Worm (Caenorhabditis elegans): ENCODE data around the gene flp-28.

flp-28 gene

ce11 chrX:10087866-10088265 is at the start of gene flp-28:
flp-28 (minus strand) TSS chrX:10087966.
- TF ChIP-seq lsy-12 (tag; optimal IDR thresholded peaks at IDR 0.05), result no peak
- TF ChIP-seq sea-2 (GFP tag; optimal IDR thresholded peaks at IDR 0.05), result no peak
- TF ChIP-seq ZK546.5 (tag; optimal IDR thresholded peaks at IDR 0.05), result no peak
- TF ChIP-seq aly-2 (tag; optimal IDR thresholded peaks at IDR 0.05), result no peak
- TF ChIP-seq elt-3 (tag; optimal IDR thresholded peaks at IDR 0.05), result no peak
- no peak for TF ChIP-seq mdl-1 (tag; optimal IDR thresholded peaks at IDR 0.05)
- no peak for TF ChIP-seq lin-39 (tag; optimal IDR thresholded peaks at IDR 0.05)
- TF ChIP-seq mml-1 (tag; optimal IDR thresholded peaks at IDR 0.05), result no peak
- no peak for TF ChIP-seq nhr-25 (tag; optimal IDR thresholded peaks at IDR 0.05)
- no peak for TF ChIP-seq pha-4 (tag; optimal IDR thresholded peaks at IDR 0.05)
- no peak for TF ChIP-seq nhr-67 (tag; optimal IDR thresholded peaks at IDR 0.05)
- TF ChIP-seq nhr-23 (tag; optimal IDR thresholded peaks at IDR 0.05), result no peak
- TF ChIP-seq ama-1 (optimal IDR thresholded peaks at IDR 0.05), result no peak
- no peak for TF ChIP-seq ceh-16 (tag; optimal IDR thresholded peaks at IDR 0.05)

- TF ChIP-seq lin-15B (tag; optimal IDR thresholded peaks at IDR 0.05) (no peak), lsy-12 (tag; optimal IDR thresholded peaks at IDR 0.05) (no peak), skn-1 (tag; optimal IDR thresholded peaks at IDR 0.05) (no peak), unc-39 (tag; optimal IDR thresholded peaks at IDR 0.05) (no peak)
Measured at ce11 chrX:10133082-10133481, 45.3 kb upstream of the flp-28 start, which contains the start of gene unc-58. unc-58 (minus strand) TSS chrX:10133182.

- TF ChIP-seq ceh-82 (tag; optimal IDR thresholded peaks at IDR 0.05) (peak; percentile 10), tbx-2 (tag; optimal IDR thresholded peaks at IDR 0.05) (peak; percentile 42), jun-1 (tag; optimal IDR thresholded peaks at IDR 0.05) (peak; percentile 65), nhr-23 (tag; optimal IDR thresholded peaks at IDR 0.05) (peak; percentile 37), lin-39 (tag; optimal IDR thresholded peaks at IDR 0.05) (peak; percentile 8), fos-1 (tag; optimal IDR thresholded peaks at IDR 0.05) (peak; percentile 45), nfya-1 (tag; optimal IDR thresholded peaks at IDR 0.05; ENCODE audit: insufficient read depth) (peak; percentile 46), elt-2 (tag; optimal IDR thresholded peaks at IDR 0.05) (peak; percentile 48), lsy-12 (tag; optimal IDR thresholded peaks at IDR 0.05) (peak; percentile 38), lin-15B (tag; optimal IDR thresholded peaks at IDR 0.05) (peak; percentile 17), ceh-28 (tag; optimal IDR thresholded peaks at IDR 0.05) (peak; percentile 11), nhr-43 (tag; optimal IDR thresholded peaks at IDR 0.05; ENCODE audit: poor library complexity, severe bottlenecking) (peak; percentile 69), hmg-11 (tag; optimal IDR thresholded peaks at IDR 0.05) (peak; percentile 77)
Measured at ce11 chrX:10132546-10133032, 44.8 kb upstream of the flp-28 start.

- TF ChIP-seq unc-39 (tag; optimal IDR thresholded peaks at IDR 0.05) (no peak), egl-5 (tag; optimal IDR thresholded peaks at IDR 0.05) (peak; percentile 72)
Measured at ce11 chrX:10130159-10130558, 42.4 kb upstream of the flp-28 start.

ce11 chrX:10124338-10124737 is 36.6 kb upstream of the flp-28 start:
- TF ChIP-seq nhr-43 (tag; optimal IDR thresholded peaks at IDR 0.05; ENCODE audit: poor library complexity, severe bottlenecking), result peak; percentile 27
- TF ChIP-seq ztf-11 (tag; optimal IDR thresholded peaks at IDR 0.05), result no peak

ce11 chrX:10123015-10123414 is 35.2 kb upstream of the flp-28 start:
- TF ChIP-seq ceh-28 (tag; optimal IDR thresholded peaks at IDR 0.05) (no peak), egl-5 (tag; optimal IDR thresholded peaks at IDR 0.05) (no peak), elt-1 (tag; optimal IDR thresholded peaks at IDR 0.05) (no peak), tbx-2 (tag; optimal IDR thresholded peaks at IDR 0.05) (no peak), hmg-11 (tag; optimal IDR thresholded peaks at IDR 0.05) (no peak), fkh-10 (GFP tag; optimal IDR thresholded peaks at IDR 0.05) (no peak), ama-1 (optimal IDR thresholded peaks at IDR 0.05) (no peak), nhr-77 (tag; optimal IDR thresholded peaks at IDR 0.05) (no peak), daf-12 (tag; optimal IDR thresholded peaks at IDR 0.05) (no peak), lin-39 (tag; optimal IDR thresholded peaks at IDR 0.05) (no peak), nhr-11 (tag; optimal IDR thresholded peaks at IDR 0.05) (no peak), sea-2 (GFP tag; optimal IDR thresholded peaks at IDR 0.05) (no peak)

Data from whole organism, L3 larva.